Fruit fly (Drosophila melanogaster) whole organism, prepupa: ENCODE measurements around the gene CG7379.
A peak's percentile ranks its signal among the peaks of the same experiment; 100 is the strongest.

ENCODE experiments used
- Blimp-1 ChIP-seq: fragments of 200-800 bp; sonication (Bioruptor generic); optimal IDR thresholded peaks from 3 replicates; lab custom pipeline; 2017; ENCODE audit warnings: missing biosample characterization, missing genetic modification characterization, mild to moderate bottlenecking, moderate library complexity, missing genetic modification reagents
- CG10631 ChIP-seq: fragments of 200-800 bp; sonication (Bioruptor generic); optimal IDR thresholded peaks from 2 replicates; lab custom pipeline; 2016; ENCODE audit warnings: missing biosample characterization, missing genetic modification characterization
- CG10669 ChIP-seq: fragments of 200-800 bp; sonication (Bioruptor generic); optimal IDR thresholded peaks from 3 replicates; lab custom pipeline; 2018; ENCODE audit warnings: missing biosample characterization, mild to moderate bottlenecking, missing genetic modification characterization, moderate library complexity
- CG11294 ChIP-seq: fragments of 200-800 bp; sonication (Bioruptor generic); IDR thresholded peaks from 2 replicates; pipeline ENCODE4 v1.3.6; 2022; ENCODE audit warnings: missing biosample characterization, missing genetic modification characterization
- CG11762 ChIP-seq: fragments of 200-800 bp; sonication (Bioruptor generic); optimal IDR thresholded peaks from 3 replicates; lab custom pipeline; 2016; ENCODE audit warnings: missing biosample characterization, missing genetic modification characterization; ENCODE audit not compliant: insufficient read depth
- CG11902 ChIP-seq: fragments of 200-800 bp; sonication (Bioruptor generic); optimal IDR thresholded peaks from 3 replicates; lab custom pipeline; 2016; ENCODE audit warnings: missing biosample characterization, missing genetic modification characterization
- CG15336 ChIP-seq: fragments of 200-800 bp; sonication (Bioruptor generic); IDR thresholded peaks from 2 replicates; pipeline ENCODE4 v1.3.6; 2022; ENCODE audit warnings: missing biosample characterization, missing genetic modification characterization
- CG1621 ChIP-seq: fragments of 200-800 bp; sonication (Bioruptor generic); optimal IDR thresholded peaks from 3 replicates; lab custom pipeline; 2018; ENCODE audit warnings: missing biosample characterization, mild to moderate bottlenecking, missing genetic modification characterization
- CG16779 ChIP-seq: fragments of 200-800 bp; sonication (Bioruptor generic); optimal IDR thresholded peaks from 3 replicates; lab custom pipeline; 2017; ENCODE audit warnings: missing biosample characterization, mild to moderate bottlenecking, missing genetic modification characterization
- CG3032 ChIP-seq: fragments of 200-800 bp; optimal IDR thresholded peaks from 2 replicates; lab custom pipeline; 2019; ENCODE audit warnings: missing biosample characterization, mild to moderate bottlenecking, missing genetic modification characterization, moderate library complexity
- CG31627 ChIP-seq: fragments of 200-800 bp; sonication (Bioruptor generic); optimal IDR thresholded peaks from 3 replicates; lab custom pipeline; 2016; ENCODE audit warnings: missing biosample characterization, missing genetic modification characterization
- CG34406 ChIP-seq: fragments of 200-800 bp; sonication (Bioruptor generic); optimal IDR thresholded peaks from 3 replicates; lab custom pipeline; 2016; ENCODE audit warnings: missing biosample characterization, missing genetic modification characterization
- CG3919 ChIP-seq: fragments of 200-800 bp; sonication (Bioruptor generic); optimal IDR thresholded peaks from 3 replicates; lab custom pipeline; 2016; ENCODE audit warnings: missing biosample characterization, missing genetic modification characterization
- CG4318 ChIP-seq: fragments of 200-800 bp; sonication (Bioruptor generic); optimal IDR thresholded peaks from 3 replicates; lab custom pipeline; 2017; ENCODE audit warnings: missing biosample characterization, mild to moderate bottlenecking, missing genetic modification characterization
- CG6163 ChIP-seq: fragments of 200-800 bp; sonication (Bioruptor generic); IDR thresholded peaks from 3 replicates; pipeline ENCODE4 v1.3.6; 2022; ENCODE audit warnings: missing biosample characterization, missing genetic modification characterization
- CG6276 ChIP-seq: fragments of 200-800 bp; sonication (Bioruptor generic); optimal IDR thresholded peaks from 2 replicates; lab custom pipeline; 2017; ENCODE audit warnings: missing biosample characterization, mild to moderate bottlenecking, missing genetic modification characterization
- CG6792 ChIP-seq: fragments of 200-800 bp; sonication (Bioruptor generic); optimal IDR thresholded peaks from 3 replicates; lab custom pipeline; 2016; ENCODE audit warnings: missing biosample characterization, missing genetic modification characterization
- CG6808 ChIP-seq: fragments of 200-800 bp; sonication (Bioruptor generic); optimal IDR thresholded peaks from 3 replicates; lab custom pipeline; 2017; ENCODE audit warnings: missing biosample characterization, missing genetic modification characterization, mild to moderate bottlenecking, moderate library complexity, missing genetic modification reagents
- CG6854 ChIP-seq: fragments of 200-800 bp; sonication (Bioruptor generic); optimal IDR thresholded peaks from 2 replicates; lab custom pipeline; 2017; ENCODE audit warnings: missing biosample characterization, mild to moderate bottlenecking, missing genetic modification characterization
- CG7368 ChIP-seq: fragments of 200-800 bp; sonication (Bioruptor generic); optimal IDR thresholded peaks from 3 replicates; lab custom pipeline; 2016; ENCODE audit warnings: missing biosample characterization, missing genetic modification characterization
- CG8119 ChIP-seq: fragments of 200-800 bp; sonication (Bioruptor generic); IDR thresholded peaks from 3 replicates; pipeline ENCODE4 v1.3.6; 2022; ENCODE audit warnings: missing biosample characterization, missing genetic modification characterization
- CG8319 ChIP-seq: fragments of 200-800 bp; sonication (Bioruptor generic); optimal IDR thresholded peaks from 3 replicates; lab custom pipeline; 2016; ENCODE audit warnings: missing biosample characterization, missing genetic modification characterization
- CG8632 ChIP-seq: fragments of 200-800 bp; sonication (Bioruptor generic); optimal IDR thresholded peaks from 3 replicates; lab custom pipeline; 2016; ENCODE audit warnings: missing biosample characterization, missing genetic modification characterization
- CG9139 ChIP-seq: fragments of 200-800 bp; sonication (Bioruptor generic); optimal IDR thresholded peaks from 3 replicates; lab custom pipeline; 2017; ENCODE audit warnings: missing biosample characterization, mild to moderate bottlenecking, missing genetic modification characterization
- Eip75B ChIP-seq: fragments of 200-800 bp; sonication (Bioruptor generic); optimal IDR thresholded peaks from 3 replicates; lab custom pipeline; 2016; ENCODE audit warnings: missing biosample characterization, missing genetic modification characterization
- Eip93F ChIP-seq: fragments of 200-800 bp; sonication (Bioruptor generic); optimal IDR thresholded peaks from 2 replicates; lab custom pipeline; 2016; ENCODE audit warnings: missing biosample characterization, mild to moderate bottlenecking, missing genetic modification characterization
- Ets21C ChIP-seq: fragments of 200-800 bp; sonication (Bioruptor generic); optimal IDR thresholded peaks from 3 replicates; lab custom pipeline; 2016; ENCODE audit warnings: missing biosample characterization, missing genetic modification characterization
- Ets96B ChIP-seq: fragments of 200-800 bp; optimal IDR thresholded peaks from 2 replicates; lab custom pipeline; 2019; ENCODE audit warnings: missing biosample characterization, mild to moderate bottlenecking, missing genetic modification characterization, moderate library complexity
- Gug ChIP-seq: fragments of 200-800 bp; sonication (Bioruptor generic); IDR thresholded peaks from 2 replicates; pipeline ENCODE4 v1.3.6; 2022; ENCODE audit warnings: missing biosample characterization, missing genetic modification characterization
- Hr38 ChIP-seq: sonication (Bioruptor generic); optimal IDR thresholded peaks from 2 replicates; lab custom pipeline; 2016; ENCODE audit warnings: missing biosample characterization, missing genetic modification characterization
- Hr4 ChIP-seq: fragments of 200-800 bp; sonication (Bioruptor generic); optimal IDR thresholded peaks from 3 replicates; lab custom pipeline; 2016; ENCODE audit warnings: missing biosample characterization, missing genetic modification characterization
- Lpt ChIP-seq: fragments of 200-800 bp; sonication (Bioruptor generic); optimal IDR thresholded peaks from 3 replicates; lab custom pipeline; 2016; ENCODE audit warnings: missing biosample characterization, missing genetic modification characterization
- OdsH ChIP-seq: fragments of 200-800 bp; sonication (Bioruptor generic); optimal IDR thresholded peaks from 3 replicates; lab custom pipeline; 2016; ENCODE audit warnings: missing biosample characterization, missing genetic modification characterization
- Smox ChIP-seq: fragments of 200-800 bp; sonication (Bioruptor generic); optimal IDR thresholded peaks from 3 replicates; lab custom pipeline; 2016; ENCODE audit warnings: missing biosample characterization, missing genetic modification characterization
- Sox102F ChIP-seq: fragments of 200-800 bp; sonication (Bioruptor generic); optimal IDR thresholded peaks from 2 replicates; lab custom pipeline; 2016; ENCODE audit warnings: missing biosample characterization, mild to moderate bottlenecking, missing genetic modification characterization
- Sox14 ChIP-seq: fragments of 200-800 bp; sonication (Bioruptor generic); optimal IDR thresholded peaks from 3 replicates; lab custom pipeline; 2016; ENCODE audit warnings: missing biosample characterization, missing genetic modification characterization
- Sox15 ChIP-seq: fragments of 200-800 bp; sonication (Bioruptor generic); optimal IDR thresholded peaks from 3 replicates; lab custom pipeline; 2016; ENCODE audit warnings: missing biosample characterization, missing genetic modification characterization
- achi ChIP-seq: fragments of 200-800 bp; sonication (Bioruptor generic); optimal IDR thresholded peaks from 3 replicates; lab custom pipeline; 2016; ENCODE audit warnings: missing biosample characterization, missing genetic modification characterization
- acj6 ChIP-seq: fragments of 200-800 bp; sonication (Bioruptor generic); optimal IDR thresholded peaks from 3 replicates; lab custom pipeline; 2016; ENCODE audit warnings: missing biosample characterization, missing genetic modification characterization
- dsx ChIP-seq: fragments of 200-800 bp; optimal IDR thresholded peaks from 3 replicates; lab custom pipeline; 2019; ENCODE audit warnings: missing biosample characterization, mild to moderate bottlenecking, missing genetic modification characterization, moderate library complexity; ENCODE audit not compliant: poor library complexity, severe bottlenecking
- esn ChIP-seq: fragments of 200-800 bp; sonication (Bioruptor generic); optimal IDR thresholded peaks from 2 replicates; lab custom pipeline; 2016; ENCODE audit warnings: missing biosample characterization, mild to moderate bottlenecking, missing genetic modification characterization, moderate library complexity
- fd85E ChIP-seq: fragments of 200-800 bp; sonication (Bioruptor generic); optimal IDR thresholded peaks from 3 replicates; lab custom pipeline; 2016; ENCODE audit warnings: missing biosample characterization, missing genetic modification characterization
- fkh ChIP-seq: fragments of 200-800 bp; sonication (Bioruptor generic); optimal IDR thresholded peaks from 3 replicates; lab custom pipeline; 2017; ENCODE audit warnings: missing biosample characterization, mild to moderate bottlenecking, missing genetic modification characterization, moderate library complexity
- lz ChIP-seq: fragments of 200-800 bp; sonication (Bioruptor generic); optimal IDR thresholded peaks from 3 replicates; lab custom pipeline; 2016; ENCODE audit warnings: missing biosample characterization, missing genetic modification characterization
- net ChIP-seq: fragments of 200-800 bp; sonication (Bioruptor generic); optimal IDR thresholded peaks from 3 replicates; lab custom pipeline; 2016; ENCODE audit warnings: missing biosample characterization, missing genetic modification characterization
- pdm3 ChIP-seq: fragments of 200-800 bp; sonication (Bioruptor generic); optimal IDR thresholded peaks from 3 replicates; lab custom pipeline; 2016; ENCODE audit warnings: missing biosample characterization, missing genetic modification characterization
- salr ChIP-seq, 2 experiments: fragments of 200-800 bp; sonication (Bioruptor generic); optimal IDR thresholded peaks; 3 replicates each; lab custom pipeline; 2016 to 2018; ENCODE audit warnings: missing biosample characterization in 2 of 2, missing genetic modification characterization in 2 of 2, mild to moderate bottlenecking in 1 of 2
- ss ChIP-seq, 2 experiments: fragments of 200-800 bp; sonication (Bioruptor generic); optimal IDR thresholded peaks; 2 replicates in 1 of 2; 3 replicates in 1 of 2; lab custom pipeline; 2017 to 2018; ENCODE audit warnings: mild to moderate bottlenecking in 2 of 2, missing biosample characterization in 2 of 2, missing genetic modification characterization in 2 of 2, moderate library complexity in 1 of 2
- svp ChIP-seq: fragments of 200-800 bp; sonication (Bioruptor generic); peaks from one replicate; lab custom pipeline; 2016; ENCODE audit warnings: missing biosample characterization, missing genetic modification characterization
- vri ChIP-seq: fragments of 200-800 bp; sonication (Bioruptor generic); optimal IDR thresholded peaks from 3 replicates; lab custom pipeline; 2016; ENCODE audit warnings: missing biosample characterization, mild to moderate bottlenecking, missing genetic modification characterization

The CG7379 gene

DNA sequence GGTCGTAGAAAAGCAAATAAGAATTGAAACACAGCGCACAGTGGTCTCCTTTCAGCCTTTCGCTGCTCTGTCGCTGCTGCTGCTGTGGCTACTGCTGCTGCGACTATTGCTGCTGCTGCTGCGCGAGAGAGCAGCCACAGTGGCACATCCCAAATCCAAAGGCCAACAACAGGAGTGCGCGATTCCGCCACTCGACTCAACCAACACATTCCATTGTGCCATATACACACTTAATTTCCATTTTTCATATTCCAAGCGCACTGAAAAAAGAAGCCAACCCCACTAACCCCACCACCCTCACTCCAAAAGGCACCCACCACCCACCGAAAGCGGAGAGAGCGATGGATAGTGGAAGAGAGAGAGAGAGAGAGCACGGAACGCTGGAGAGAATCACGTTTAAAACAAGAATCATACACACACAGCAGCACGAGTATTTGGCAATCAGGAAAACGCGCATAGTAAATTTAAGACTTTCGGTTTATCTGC, 22.0 kb downstream of the CG7379 start:
- TF ChIP-seq CG15336 (GFP tag; lab: Robert Waterston, UW), result no peak
- 0 out of 3 replicates have a peak, but pooled peaks have one; percentile 25 for TF ChIP-seq CG6163 (GFP tag; lab: Robert Waterston, UW)

DNA sequence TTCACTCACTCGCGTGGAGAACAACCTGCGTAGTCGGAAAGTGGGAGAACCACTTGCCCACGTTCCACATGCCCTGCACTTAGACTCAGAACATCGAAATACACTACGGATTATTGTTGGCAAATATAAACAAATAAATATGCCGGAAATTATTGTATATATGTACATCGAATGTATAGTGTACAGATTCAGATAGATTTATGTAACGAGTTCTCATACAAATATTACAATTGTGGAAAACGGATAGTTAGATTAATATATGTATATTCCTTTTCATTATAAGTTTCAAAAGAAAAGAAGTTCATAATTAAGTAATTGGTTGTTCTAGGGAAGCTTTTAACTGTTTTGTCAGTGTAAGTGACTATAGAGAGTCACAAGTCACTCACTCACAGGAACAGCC, 23.6 kb downstream of the CG7379 start:
- TF ChIP-seq CG3032 (tag; lab: Kevin White, UChicago) (no peak), pdm3 (no peak), CG4318 (GFP tag; lab: Kevin White, UChicago) (peak; percentile 4), CG1621 (tag; lab: Kevin White, UChicago) (no peak), CG10631 (GFP tag; lab: Kevin White, UChicago) (peak; percentile 27), CG11294 (GFP tag; lab: Robert Waterston, UW) (no peak), Ets21C (GFP tag; lab: Kevin White, UChicago) (no peak), Ets96B (no peak), acj6 (peak; percentile 4), Hr38 (no peak), fkh (GFP tag; lab: Kevin White, UChicago) (no peak), OdsH (GFP tag; lab: Kevin White, UChicago) (peak; percentile 9), net (GFP tag; lab: Kevin White, UChicago) (no peak), CG10669 (GFP tag; lab: Kevin White, UChicago) (peak; percentile 23), Lpt (GFP tag; lab: Kevin White, UChicago) (no peak), vri (GFP tag; lab: Kevin White, UChicago) (no peak), CG16779 (tag; lab: Kevin White, UChicago) (no peak), CG8632 (no peak), Eip93F (GFP tag; lab: Kevin White, UChicago) (no peak), Hr4 (GFP tag; lab: Kevin White, UChicago) (no peak), CG11902 (GFP tag; lab: Kevin White, UChicago) (no peak), CG3919 (peak; percentile 32), Smox (GFP tag; lab: Kevin White, UChicago) (no peak), CG6163 (GFP tag; lab: Robert Waterston, UW) (no peak), dsx (GFP tag; lab: Kevin White, UChicago) (no peak), CG8119 (GFP tag; lab: Robert Waterston, UW) (no peak; the same call in 2 of the 3 replicates), CG8319 (GFP tag; lab: Kevin White, UChicago) (no peak), Eip75B (GFP tag; lab: Kevin White, UChicago) (peak; percentile 3), Sox102F (GFP tag; lab: Kevin White, UChicago) (no peak), ss (GFP tag; optimal IDR thresholded peaks at IDR 0.05; lab: Kevin White, UChicago) (no peak), CG9139 (no peak), CG31627 (GFP tag; lab: Kevin White, UChicago) (no peak), CG34406 (no peak), CG15336 (GFP tag; lab: Robert Waterston, UW) (peak; percentile 28; the same call in 1 of the 2 replicates), esn (GFP tag; lab: Kevin White, UChicago) (no peak), fd85E (GFP tag; lab: Kevin White, UChicago) (no peak), CG6792 (GFP tag; lab: Kevin White, UChicago) (no peak), Blimp-1 (GFP tag; lab: Kevin White, UChicago) (no peak), lz (GFP tag; lab: Kevin White, UChicago) (no peak), Sox15 (GFP tag; lab: Kevin White, UChicago) (no peak), svp (no peak), Gug (no peak), salr (GFP tag; optimal IDR thresholded peaks at IDR 0.05; lab: Kevin White, UChicago) (no peak), CG11762 (GFP tag; lab: Kevin White, UChicago) (no peak), CG6276 (no peak), achi (GFP tag; lab: Kevin White, UChicago) (peak; percentile 14), Sox14 (GFP tag; lab: Kevin White, UChicago) (no peak), CG7368 (GFP tag; lab: Kevin White, UChicago) (no peak), CG6808 (no peak), CG6854 (GFP tag; lab: Kevin White, UChicago) (no peak)
